Fruit fly (Drosophila melanogaster): ENCODE data around the gene CG2924.

The CG2924 gene

dm6 chrX:2222181-2222790, 48.3 kb downstream of the CG2924 start, which contains the start of gene Vinc (continued):
- TF ChIP-seq D (optimal IDR thresholded peaks at IDR 0.05) (no peak), D (GFP tag; optimal IDR thresholded peaks at IDR 0.05) (peak; percentile 82), dpn (GFP tag; optimal IDR thresholded peaks at IDR 0.05) (peak; percentile 79 to 89), Ssrp (tag; optimal IDR thresholded peaks at IDR 0.05) (peak; percentile 54), CG4854 (GFP tag; optimal IDR thresholded peaks at IDR 0.05) (peak; percentile 73), CG34224 (GFP tag; IDR thresholded peaks at IDR 0.05; ENCODE audit: partially characterized antibody) (0 out of 3 replicates have a peak, but pooled peaks have one; percentile 27), stc (GFP tag; IDR thresholded peaks at IDR 0.05) (peak; percentile 83), ERR (GFP tag; optimal IDR thresholded peaks at IDR 0.05) (peak; percentile 78), mld (GFP tag; IDR thresholded peaks at IDR 0.05; ENCODE audit: partially characterized antibody) (no peak), CG16779 (GFP tag; IDR thresholded peaks at IDR 0.05) (no peak), HLH4C (GFP tag; IDR thresholded peaks at IDR 0.05; ENCODE audit: partially characterized antibody) (peak; percentile 60), Awh (GFP tag; IDR thresholded peaks at IDR 0.05) (peak; percentile 52; the same call in 1 of the 2 replicates), Hr51 (GFP tag; optimal IDR thresholded peaks at IDR 0.05) (peak in 1 of 2 experiments; percentile 38), CG5953 (GFP tag; IDR thresholded peaks at IDR 0.05) (peak; percentile 61), CG6813 (GFP tag; optimal IDR thresholded peaks at IDR 0.05) (peak; percentile 85), zfh2 (GFP tag; optimal IDR thresholded peaks at IDR 0.05) (peak; percentile 55), CG17359 (tag; optimal IDR thresholded peaks at IDR 0.05) (peak; percentile 90), CG2712 (tag; optimal IDR thresholded peaks at IDR 0.05) (peak; percentile 89), CG8359 (GFP tag; optimal IDR thresholded peaks at IDR 0.05; ENCODE audit: borderline replicate concordance) (peak; percentile 66), CG15269 (tag; optimal IDR thresholded peaks at IDR 0.05) (peak; percentile 86), CG30431 (GFP tag; optimal IDR thresholded peaks at IDR 0.05) (peak; percentile 74), dimm (GFP tag; IDR thresholded peaks at IDR 0.05) (no peak), CG34422 (GFP tag; IDR thresholded peaks at IDR 0.05) (peak; percentile 85), CG4424 (GFP tag; optimal IDR thresholded peaks at IDR 0.05) (peak; percentile 89), ato (GFP tag; IDR thresholded peaks at IDR 0.05; ENCODE audit: partially characterized antibody) (peak; percentile 35; the same call in 1 of the 2 replicates), CG15601 (tag; optimal IDR thresholded peaks at IDR 0.05) (peak; percentile 54), Doc3 (GFP tag; IDR thresholded peaks at IDR 0.05; ENCODE audit: partially characterized antibody) (no peak), croc (GFP tag; conservative IDR thresholded peaks at IDR 0.05) (peak; percentile 75), Dref (GFP tag; IDR thresholded peaks at IDR 0.05) (peak; percentile 85), CG17186 (GFP tag; optimal IDR thresholded peaks at IDR 0.05) (peak; percentile 7), CG10321 (GFP tag; IDR thresholded peaks at IDR 0.05) (no peak), NC2β (GFP tag; optimal IDR thresholded peaks at IDR 0.05) (peak; percentile 29), CG2199 (GFP tag; IDR thresholded peaks at IDR 0.05) (0 out of 3 replicates have a peak, but pooled peaks have one; percentile 52), seq (GFP tag; IDR thresholded peaks at IDR 0.05) (peak; percentile 66; the same call in 1 of the 2 replicates), CG14014 (GFP tag; IDR thresholded peaks at IDR 0.05) (peak; percentile 87), CG15514 (GFP tag; optimal IDR thresholded peaks at IDR 0.05) (peak; percentile 86), trem (tag; optimal IDR thresholded peaks at IDR 0.05) (peak; percentile 81), chn (GFP tag; optimal IDR thresholded peaks at IDR 0.05) (peak; percentile 62), hth (optimal IDR thresholded peaks at IDR 0.05) (no peak), CG18619 (GFP tag; optimal IDR thresholded peaks at IDR 0.05) (peak; percentile 83), Camta (GFP tag; optimal IDR thresholded peaks at IDR 0.05) (peak; percentile 82), Rx (GFP tag; IDR thresholded peaks at IDR 0.05) (peak; percentile 73), CG3065 (GFP tag; optimal IDR thresholded peaks at IDR 0.05) (no peak), CG3838 (GFP tag; optimal IDR thresholded peaks at IDR 0.05) (no peak), eyg (GFP tag; optimal IDR thresholded peaks at IDR 0.05) (peak; percentile 80), oc (tag; optimal IDR thresholded peaks at IDR 0.05) (peak; percentile 16), kni (GFP tag; optimal IDR thresholded peaks at IDR 0.05) (peak; percentile 90), sr (GFP tag; IDR thresholded peaks at IDR 0.05) (peak; percentile 23; the same call in 1 of the 3 replicates), fd96Cb (tag; optimal IDR thresholded peaks at IDR 0.05) (peak; percentile 85)

Measured in whole organism, embryonic.